Fruit fly (Drosophila melanogaster): Measurements from ENCODE around the gene jvl.

jvl gene

dm6 chr3R:14737894-14738860 is 3.2 kb upstream of the jvl start (continued):
- TF ChIP-seq CG3919 (GFP tag; optimal IDR thresholded peaks at IDR 0.05), result peak; percentile 98
- peak; percentile 98 for TF ChIP-seq CG34406 (GFP tag; optimal IDR thresholded peaks at IDR 0.05)
- TF ChIP-seq CG10631 (GFP tag; optimal IDR thresholded peaks at IDR 0.05), result peak; percentile 98
- TF ChIP-seq eg (GFP tag; IDR thresholded peaks at IDR 0.05), result peak; percentile 98
- TF ChIP-seq Eip78C (GFP tag), result peak; percentile 99
- TF ChIP-seq fd85E (GFP tag; optimal IDR thresholded peaks at IDR 0.05), result peak; percentile 90
- TF ChIP-seq CG6163 (GFP tag; IDR thresholded peaks at IDR 0.05), result peak; percentile 99
- TF ChIP-seq dac (GFP tag; optimal IDR thresholded peaks at IDR 0.05), result peak; percentile 93
- peak; percentile 98 for TF ChIP-seq Eip75B (GFP tag; optimal IDR thresholded peaks at IDR 0.05)
- peak; percentile 98 for TF ChIP-seq CG6792 (GFP tag; optimal IDR thresholded peaks at IDR 0.05)
- peak; percentile 99 for TF ChIP-seq Met (GFP tag; optimal IDR thresholded peaks at IDR 0.05)
- peak; percentile 97 for TF ChIP-seq Gug (GFP tag; IDR thresholded peaks at IDR 0.05)
- TF ChIP-seq Sox15 (GFP tag; optimal IDR thresholded peaks at IDR 0.05), result peak; percentile 97
- TF ChIP-seq CG6808 (GFP tag; optimal IDR thresholded peaks at IDR 0.05), result peak; percentile 88
- TF ChIP-seq fkh (GFP tag; optimal IDR thresholded peaks at IDR 0.05), result peak; percentile 75
- TF ChIP-seq Hr39 (GFP tag; optimal IDR thresholded peaks at IDR 0.05), result peak; percentile 99
- peak; percentile 97 for TF ChIP-seq net (GFP tag; optimal IDR thresholded peaks at IDR 0.05)
- TF ChIP-seq Eip93F (GFP tag; optimal IDR thresholded peaks at IDR 0.05), result peak; percentile 95
- peak; percentile 97 for TF ChIP-seq CG11762 (GFP tag; optimal IDR thresholded peaks at IDR 0.05; ENCODE audit: insufficient read depth)
- peak; percentile 98 for TF ChIP-seq lz (GFP tag; optimal IDR thresholded peaks at IDR 0.05)
- TF ChIP-seq CG7368 (GFP tag; optimal IDR thresholded peaks at IDR 0.05), result peak; percentile 96
- peak; percentile 95 for TF ChIP-seq Ets96B (tag; optimal IDR thresholded peaks at IDR 0.05)
- TF ChIP-seq CG9139 (GFP tag; optimal IDR thresholded peaks at IDR 0.05), result peak; percentile 77
- peak; percentile 99 for TF ChIP-seq esn (GFP tag; optimal IDR thresholded peaks at IDR 0.05)
- peak; percentile 93 for TF ChIP-seq CG1621 (tag; optimal IDR thresholded peaks at IDR 0.05)
- TF ChIP-seq CG6276 (GFP tag; optimal IDR thresholded peaks at IDR 0.05), result peak; percentile 94
- TF ChIP-seq CG31627 (GFP tag; optimal IDR thresholded peaks at IDR 0.05), result peak; percentile 99
- TF ChIP-seq CG11902 (GFP tag; optimal IDR thresholded peaks at IDR 0.05), result peak; percentile 97
- TF ChIP-seq CG3032 (tag; optimal IDR thresholded peaks at IDR 0.05), result peak; percentile 95
- peak; percentile 95 for TF ChIP-seq CG11294 (GFP tag; IDR thresholded peaks at IDR 0.05)
- TF ChIP-seq achi (GFP tag; optimal IDR thresholded peaks at IDR 0.05), result peak; percentile 97
- peak; percentile 91 for TF ChIP-seq Blimp-1 (GFP tag; optimal IDR thresholded peaks at IDR 0.05)
- TF ChIP-seq CG8319 (GFP tag; optimal IDR thresholded peaks at IDR 0.05), result peak; percentile 94

- TF ChIP-seq CG10669 (GFP tag; optimal IDR thresholded peaks at IDR 0.05) (no peak), CG6792 (GFP tag; optimal IDR thresholded peaks at IDR 0.05) (no peak), spab (GFP tag; optimal IDR thresholded peaks at IDR 0.05) (peak; percentile 12), CG6163 (GFP tag; IDR thresholded peaks at IDR 0.05) (peak; percentile 73; the same call in 2 of the 3 replicates), CG11762 (GFP tag; optimal IDR thresholded peaks at IDR 0.05; ENCODE audit: insufficient read depth) (no peak), CG7368 (GFP tag; optimal IDR thresholded peaks at IDR 0.05) (no peak), CG31627 (GFP tag; optimal IDR thresholded peaks at IDR 0.05) (no peak), CG6276 (GFP tag; optimal IDR thresholded peaks at IDR 0.05) (no peak), Eip78C (GFP tag) (no peak), dsx (GFP tag; optimal IDR thresholded peaks at IDR 0.05; ENCODE audit: poor library complexity, severe bottlenecking) (peak; percentile 98), Gug (GFP tag; IDR thresholded peaks at IDR 0.05) (no peak), svp (GFP tag) (peak; percentile 74), Smox (GFP tag; optimal IDR thresholded peaks at IDR 0.05) (no peak), CG34406 (GFP tag; optimal IDR thresholded peaks at IDR 0.05) (no peak), Lpt (GFP tag; optimal IDR thresholded peaks at IDR 0.05) (no peak), pdm3 (GFP tag; optimal IDR thresholded peaks at IDR 0.05) (no peak), CG6854 (GFP tag; optimal IDR thresholded peaks at IDR 0.05) (peak; percentile 45), dac (GFP tag; optimal IDR thresholded peaks at IDR 0.05) (peak; percentile 18), CG11902 (GFP tag; optimal IDR thresholded peaks at IDR 0.05) (no peak), CG8632 (GFP tag; optimal IDR thresholded peaks at IDR 0.05) (no peak), Blimp-1 (GFP tag; optimal IDR thresholded peaks at IDR 0.05) (no peak), Sox15 (GFP tag; optimal IDR thresholded peaks at IDR 0.05) (no peak), CG15336 (GFP tag; IDR thresholded peaks at IDR 0.05) (peak; percentile 48), Hr38 (GFP tag; optimal IDR thresholded peaks at IDR 0.05) (no peak), ss (GFP tag; optimal IDR thresholded peaks at IDR 0.05) (peak; percentile 46 to 72), CG32006 (GFP tag; optimal IDR thresholded peaks at IDR 0.05) (no peak), CG1621 (tag; optimal IDR thresholded peaks at IDR 0.05) (peak; percentile 47), Sox14 (GFP tag; optimal IDR thresholded peaks at IDR 0.05) (peak; percentile 21), fd85E (GFP tag; optimal IDR thresholded peaks at IDR 0.05) (no peak)
Measured at dm6 chr3R:14739088-14739487, 2.3 kb upstream of the jvl start.

Data from whole organism, prepupa.